Fruit fly (Drosophila melanogaster): Measurements from ENCODE around the gene Golgin104.

The Golgin104 gene

dm6 chr3L:16377768-16378764 is 26.3 kb upstream of the Golgin104 start, which contains the start of gene roq (continued):
- peak; percentile 28 for TF ChIP-seq CTCF (GFP tag; optimal IDR thresholded peaks at IDR 0.05)
- TF ChIP-seq E2f1 (GFP tag; IDR thresholded peaks at IDR 0.05), result no peak
- TF ChIP-seq sug (tag; optimal IDR thresholded peaks at IDR 0.05), result peak; percentile 93
- peak; percentile 38 for TF ChIP-seq CG12769 (tag; optimal IDR thresholded peaks at IDR 0.05)
- peak; percentile 50; the same call in 1 of the 3 replicates for TF ChIP-seq knrl (GFP tag; IDR thresholded peaks at IDR 0.05; ENCODE audit: partially characterized antibody)
- TF ChIP-seq vvl (GFP tag; IDR thresholded peaks at IDR 0.05), result peak; percentile 45
- TF ChIP-seq MBD-R2 (GFP tag; IDR thresholded peaks at IDR 0.05), result peak; percentile 77
- TF ChIP-seq Lhr (GFP tag; optimal IDR thresholded peaks at IDR 0.05), result peak; percentile 39
- peak; percentile 37; the same call in 1 of the 3 replicates for TF ChIP-seq CG34422 (GFP tag; IDR thresholded peaks at IDR 0.05)
- no peak for TF ChIP-seq CG2129 (GFP tag; IDR thresholded peaks at IDR 0.05; ENCODE audit: partially characterized antibody)
- TF ChIP-seq crp (GFP tag; optimal IDR thresholded peaks at IDR 0.05), result peak; percentile 96 to 99
- peak; percentile 25 for TF ChIP-seq bigmax (GFP tag; optimal IDR thresholded peaks at IDR 0.05)
- TF ChIP-seq CG12391 (tag; optimal IDR thresholded peaks at IDR 0.05), result peak; percentile 24
- TF ChIP-seq grn (GFP tag; optimal IDR thresholded peaks at IDR 0.05), result peak; percentile 91
- peak in 1 of 2 experiments; percentile 72 for TF ChIP-seq insv (GFP tag; optimal IDR thresholded peaks at IDR 0.05)
- TF ChIP-seq pzg (GFP tag; optimal IDR thresholded peaks at IDR 0.05), result peak; percentile 94
- TF ChIP-seq CG14860 (GFP tag; IDR thresholded peaks at IDR 0.05; ENCODE audit: partially characterized antibody), result peak; percentile 51; the same call in 2 of the 3 replicates
- TF ChIP-seq CG3847 (GFP tag; IDR thresholded peaks at IDR 0.05), result peak; percentile 41; the same call in 1 of the 2 replicates
- no peak for TF ChIP-seq CG3726 (GFP tag; IDR thresholded peaks at IDR 0.05)
- TF ChIP-seq Drgx (GFP tag; IDR thresholded peaks at IDR 0.05), result no peak
- TF ChIP-seq sima (GFP tag; optimal IDR thresholded peaks at IDR 0.05), result no peak
- peak; percentile 55 for TF ChIP-seq BEAF-32 (GFP tag; optimal IDR thresholded peaks at IDR 0.05)
- peak; percentile 43 for TF ChIP-seq zen (tag; optimal IDR thresholded peaks at IDR 0.05)
- TF ChIP-seq bsh (GFP tag; optimal IDR thresholded peaks at IDR 0.05), result peak in 1 of 2 experiments; percentile 27
- no peak for TF ChIP-seq gcm2 (GFP tag; optimal IDR thresholded peaks at IDR 0.05)
- TF ChIP-seq CG15601 (tag; optimal IDR thresholded peaks at IDR 0.05), result peak; percentile 8
- peak; percentile 26 for TF ChIP-seq CG8924 (tag; optimal IDR thresholded peaks at IDR 0.05)
- peak; percentile 51 for TF ChIP-seq CG17829 (tag; optimal IDR thresholded peaks at IDR 0.05)
- peak; percentile 34 for TF ChIP-seq CoRest (tag; optimal IDR thresholded peaks at IDR 0.05)
- TF ChIP-seq CG10654 (GFP tag; optimal IDR thresholded peaks at IDR 0.05), result no peak
- peak; percentile 67 for TF ChIP-seq Bgb (GFP tag; IDR thresholded peaks at IDR 0.05; ENCODE audit: partially characterized antibody)
- peak; percentile 3 for TF ChIP-seq cad (GFP tag; optimal IDR thresholded peaks at IDR 0.05)
- TF ChIP-seq Atf6 (GFP tag; IDR thresholded peaks at IDR 0.05), result peak; percentile 22; the same call in 1 of the 2 replicates
- peak; percentile 68 for TF ChIP-seq trem (tag; optimal IDR thresholded peaks at IDR 0.05)
- TF ChIP-seq CG5953 (GFP tag; IDR thresholded peaks at IDR 0.05), result no peak
- peak; percentile 91 for TF ChIP-seq Dref (GFP tag; IDR thresholded peaks at IDR 0.05)
- no peak for TF ChIP-seq H2.0 (GFP tag; IDR thresholded peaks at IDR 0.05)
- peak; percentile 71 for TF ChIP-seq Med (GFP tag)
- TF ChIP-seq CG30020 (tag; optimal IDR thresholded peaks at IDR 0.05), result peak; percentile 3
- TF ChIP-seq CG16813 (GFP tag; IDR thresholded peaks at IDR 0.05; ENCODE audit: partially characterized antibody), result peak; percentile 42; the same call in 2 of the 3 replicates
- peak; percentile 17 for TF ChIP-seq CG34376 (GFP tag; optimal IDR thresholded peaks at IDR 0.05)
- TF ChIP-seq CG12299 (tag; optimal IDR thresholded peaks at IDR 0.05), result peak; percentile 1
- TF ChIP-seq Pdp1 (GFP tag; optimal IDR thresholded peaks at IDR 0.05), result peak in 1 of 2 experiments; percentile 65
- TF ChIP-seq Opbp (GFP tag; IDR thresholded peaks at IDR 0.05; ENCODE audit: partially characterized antibody), result peak; percentile 65; the same call in 2 of the 3 replicates
- TF ChIP-seq CHES-1-like (GFP tag; optimal IDR thresholded peaks at IDR 0.05), result peak; percentile 16
- peak; percentile 93 for TF ChIP-seq CG17385 (GFP tag; optimal IDR thresholded peaks at IDR 0.05)
- TF ChIP-seq BtbVII (GFP tag; optimal IDR thresholded peaks at IDR 0.05), result no peak
